Worm (Caenorhabditis elegans): ENCODE measurements around the gene cdr-4.

- TF ChIP-seq elt-1 (tag; optimal IDR thresholded peaks at IDR 0.05; ENCODE audit: borderline replicate concordance, insufficient read depth) = no peak
- no peak for TF ChIP-seq pha-4 (tag; optimal IDR thresholded peaks at IDR 0.05)
- no peak for TF ChIP-seq nhr-76 (tag; optimal IDR thresholded peaks at IDR 0.05)
- no peak for TF ChIP-seq M03D4.4 (tag; optimal IDR thresholded peaks at IDR 0.05)
Measured at ce11 chrV:12449902-12450301, 41.5 kb upstream of the cdr-4 start, which contains the start of gene C54D10.10.
